Fruit fly (Drosophila melanogaster) whole organism, pupa: Measurements from ENCODE around the gene CG5509.

Experiments used
- CG10348 ChIP-seq: fragments of 200-800 bp; sonication (Bioruptor generic); IDR thresholded peaks from 2 replicates; pipeline ENCODE4 v1.3.6; 2022; ENCODE audit warnings: missing biosample characterization, missing genetic modification characterization
- CG14655 ChIP-seq: fragments of 200-800 bp; sonication (Bioruptor generic); optimal IDR thresholded peaks from 3 replicates; lab custom pipeline; 2017; ENCODE audit warnings: mild to moderate bottlenecking, missing biosample characterization, missing genetic modification reagents, missing genetic modification characterization
- CG15710 ChIP-seq: fragments of 200-800 bp; sonication (Bioruptor generic); optimal IDR thresholded peaks from 2 replicates; lab custom pipeline; 2018; ENCODE audit warnings: missing biosample characterization, mild to moderate bottlenecking, missing genetic modification characterization, moderate library complexity
- CG32121 ChIP-seq: fragments of 200-800 bp; sonication (Bioruptor generic); IDR thresholded peaks from 2 replicates; pipeline ENCODE4 v1.3.6; 2022; ENCODE audit warnings: missing biosample characterization, missing genetic modification characterization
- CG34367 ChIP-seq: fragments of 200-800 bp; sonication (Bioruptor generic); optimal IDR thresholded peaks from 2 replicates; lab custom pipeline; 2018; ENCODE audit warnings: missing biosample characterization, mild to moderate bottlenecking, missing genetic modification characterization
- CG4496 ChIP-seq: fragments of 200-800 bp; sonication (Bioruptor generic); IDR thresholded peaks from 3 replicates; pipeline ENCODE4 v1.3.6; 2022; ENCODE audit warnings: missing biosample characterization, missing genetic modification characterization
- CG8159 ChIP-seq: fragments of 200-800 bp; sonication (Bioruptor generic); optimal IDR thresholded peaks from 3 replicates; lab custom pipeline; 2018; ENCODE audit warnings: missing biosample characterization, mild to moderate bottlenecking, missing genetic modification characterization, moderate library complexity
- CG8301 ChIP-seq: fragments of 200-800 bp; sonication (Bioruptor generic); optimal IDR thresholded peaks from 2 replicates; lab custom pipeline; 2018; ENCODE audit warnings: missing biosample characterization, mild to moderate bottlenecking, missing genetic modification characterization
- EcR ChIP-seq: fragments of 200-800 bp; sonication (Bioruptor generic); optimal IDR thresholded peaks from 3 replicates; lab custom pipeline; 2019; ENCODE audit warnings: missing biosample characterization, missing genetic modification characterization, mild to moderate bottlenecking, moderate library complexity, missing genetic modification reagents
- Pif1B ChIP-seq: fragments of 200-800 bp; sonication (Bioruptor generic); optimal IDR thresholded peaks from 3 replicates; lab custom pipeline; 2016; ENCODE audit warnings: missing biosample characterization, missing genetic modification characterization
- Snoo ChIP-seq: fragments of 200-800 bp; sonication (Bioruptor generic); optimal IDR thresholded peaks from 3 replicates; lab custom pipeline; 2017; ENCODE audit warnings: missing biosample characterization, mild to moderate bottlenecking, missing genetic modification characterization, inconsistent platforms
- gl ChIP-seq: fragments of 200-800 bp; sonication (Bioruptor generic); optimal IDR thresholded peaks from 2 replicates; lab custom pipeline; 2018; ENCODE audit warnings: missing biosample characterization, mild to moderate bottlenecking, missing genetic modification characterization
- rn ChIP-seq: fragments of 200-800 bp; sonication (Bioruptor generic); IDR thresholded peaks from 2 replicates; pipeline ENCODE4 v1.3.6; 2022; ENCODE audit warnings: missing biosample characterization, missing genetic modification characterization

- TF ChIP-seq CG10348 (no peak), Pif1B (no peak), Snoo (no peak), CG32121 (GFP tag; lab: Robert Waterston, UW) (no peak), gl (no peak), CG14655 (GFP tag; lab: Kevin White, UChicago) (no peak), CG34367 (tag; lab: Kevin White, UChicago) (no peak), CG4496 (GFP tag; lab: Robert Waterston, UW) (no peak), CG15710 (tag; lab: Kevin White, UChicago) (no peak), rn (GFP tag; lab: Robert Waterston, UW) (no peak), CG8159 (tag; lab: Kevin White, UChicago) (no peak), EcR (GFP tag; lab: Kevin White, UChicago) (peak; percentile 2), CG8301 (tag; lab: Kevin White, UChicago) (no peak)
Observed at dm6 chr3R:12423997-12424396, 28.3 kb upstream of the CG5509 start.
